Fruit fly (Drosophila melanogaster): ENCODE measurements around the gene CG6865.
A peak's percentile ranks its signal among the peaks of the same experiment; 100 is the strongest.

CG6865 gene

DNA sequence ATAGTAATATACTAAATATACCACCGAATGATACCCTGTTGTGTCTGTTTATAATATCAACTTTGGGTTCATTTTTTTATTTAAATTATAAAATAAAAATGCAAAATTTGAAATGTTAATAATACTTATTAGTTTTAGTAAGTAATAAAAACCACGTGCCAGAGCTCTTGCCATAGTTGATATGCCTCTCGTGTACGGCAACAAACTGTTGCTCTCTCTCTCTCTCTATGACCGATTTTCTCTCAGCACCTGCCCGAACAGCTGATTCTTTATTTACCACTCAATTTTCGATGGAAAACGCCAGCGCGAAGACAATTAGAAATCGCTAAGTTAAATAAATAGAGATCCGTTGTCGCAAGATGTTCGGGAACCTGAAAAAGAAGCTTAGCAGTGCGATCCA is 4.1 kb downstream of the CG6865 start, which contains the start of gene Dysb (continued):
- no peak for TF ChIP-seq chinmo (GFP tag; IDR thresholded peaks at IDR 0.05; ENCODE audit: partially characterized antibody)
- TF ChIP-seq Aef1 (GFP tag; IDR thresholded peaks at IDR 0.05), result peak; percentile 78
- TF ChIP-seq Meics (GFP tag; optimal IDR thresholded peaks at IDR 0.05), result peak; percentile 89
- TF ChIP-seq ara (GFP tag; IDR thresholded peaks at IDR 0.05), result peak; percentile 88
- TF ChIP-seq Antp (GFP tag; optimal IDR thresholded peaks at IDR 0.05), result peak; percentile 48
- TF ChIP-seq CG1792 (GFP tag; optimal IDR thresholded peaks at IDR 0.05), result no peak
- peak; percentile 77 for TF ChIP-seq CG12219 (GFP tag; optimal IDR thresholded peaks at IDR 0.05)
- peak; percentile 85 for TF ChIP-seq Sox100B (GFP tag; optimal IDR thresholded peaks at IDR 0.05)
- peak; percentile 39 for TF ChIP-seq Dip3 (GFP tag; optimal IDR thresholded peaks at IDR 0.05)
- TF ChIP-seq chm (GFP tag; IDR thresholded peaks at IDR 0.05), result peak; percentile 95
- TF ChIP-seq CG7928 (GFP tag; optimal IDR thresholded peaks at IDR 0.05), result peak; percentile 9
- TF ChIP-seq pfk (GFP tag; optimal IDR thresholded peaks at IDR 0.05), result peak; percentile 38
- TF ChIP-seq sc (optimal IDR thresholded peaks at IDR 0.05), result no peak
- TF ChIP-seq sc (GFP tag; optimal IDR thresholded peaks at IDR 0.05), result peak; percentile 66
- TF ChIP-seq pzg (GFP tag; optimal IDR thresholded peaks at IDR 0.05), result no peak
- peak; percentile 77; the same call in 1 of the 3 replicates for TF ChIP-seq ken (GFP tag; IDR thresholded peaks at IDR 0.05)
- TF ChIP-seq grn (GFP tag; optimal IDR thresholded peaks at IDR 0.05), result peak; percentile 4
- peak; percentile 73; the same call in 2 of the 3 replicates for TF ChIP-seq CG6175 (GFP tag; IDR thresholded peaks at IDR 0.05)
- no peak for TF ChIP-seq hkb (optimal IDR thresholded peaks at IDR 0.05)
- peak; percentile 95 for TF ChIP-seq hkb (GFP tag; IDR thresholded peaks at IDR 0.05)
- TF ChIP-seq Doc2 (GFP tag; IDR thresholded peaks at IDR 0.05), result no peak
- TF ChIP-seq sob (GFP tag; IDR thresholded peaks at IDR 0.05), result peak; percentile 91
- TF ChIP-seq hbn (GFP tag; IDR thresholded peaks at IDR 0.05; ENCODE audit: partially characterized antibody), result 0 out of 2 replicates have a peak, but pooled peaks have one; percentile 34
- no peak for TF ChIP-seq HLH4C (GFP tag; IDR thresholded peaks at IDR 0.05; ENCODE audit: partially characterized antibody)
- TF ChIP-seq H15 (GFP tag; IDR thresholded peaks at IDR 0.05), result peak; percentile 90
- TF ChIP-seq Fer2 (tag; optimal IDR thresholded peaks at IDR 0.05), result peak; percentile 72
- TF ChIP-seq CG16779 (GFP tag; IDR thresholded peaks at IDR 0.05), result peak; percentile 92
- peak; percentile 52 for TF ChIP-seq fd64A (GFP tag; optimal IDR thresholded peaks at IDR 0.05)
- no peak for TF ChIP-seq ham (GFP tag; IDR thresholded peaks at IDR 0.05)
- peak; percentile 21 for TF ChIP-seq her (GFP tag; optimal IDR thresholded peaks at IDR 0.05)
- TF ChIP-seq lov (optimal IDR thresholded peaks at IDR 0.05), result no peak
- peak; percentile 83 for TF ChIP-seq lov (GFP tag; IDR thresholded peaks at IDR 0.05)
- TF ChIP-seq kay (GFP tag; optimal IDR thresholded peaks at IDR 0.05), result peak; percentile 19
- TF ChIP-seq CG6254 (GFP tag; optimal IDR thresholded peaks at IDR 0.05), result peak; percentile 83
- peak; percentile 52 for TF ChIP-seq CG8281 (tag; optimal IDR thresholded peaks at IDR 0.05)
- no peak for TF ChIP-seq CG10565 (GFP tag; optimal IDR thresholded peaks at IDR 0.05)
- peak; percentile 71 for TF ChIP-seq CG10654 (GFP tag; optimal IDR thresholded peaks at IDR 0.05)
- no peak for TF ChIP-seq prd (optimal IDR thresholded peaks at IDR 0.05)
- TF ChIP-seq prd (GFP tag; IDR thresholded peaks at IDR 0.05), result peak; percentile 89
- no peak for TF ChIP-seq corto (GFP tag; optimal IDR thresholded peaks at IDR 0.05)
- peak; percentile 84 for TF ChIP-seq CG18619 (GFP tag; optimal IDR thresholded peaks at IDR 0.05)
- TF ChIP-seq ac (GFP tag; optimal IDR thresholded peaks at IDR 0.05), result peak; percentile 47
- no peak; the same call in 2 of the 3 replicates for TF ChIP-seq sr (GFP tag; IDR thresholded peaks at IDR 0.05)
- TF ChIP-seq wor (GFP tag; IDR thresholded peaks at IDR 0.05), result peak; percentile 43; the same call in 1 of the 2 replicates
- peak; percentile 92 for TF ChIP-seq Dbx (GFP tag; IDR thresholded peaks at IDR 0.05)
- peak; percentile 75 for TF ChIP-seq mam (GFP tag; optimal IDR thresholded peaks at IDR 0.05)
- peak; percentile 89 for TF ChIP-seq CG7556 (GFP tag; optimal IDR thresholded peaks at IDR 0.05)
- TF ChIP-seq CG12236 (GFP tag; optimal IDR thresholded peaks at IDR 0.05), result no peak
- TF ChIP-seq oc (tag; optimal IDR thresholded peaks at IDR 0.05), result peak; percentile 88
- peak; percentile 72 for TF ChIP-seq sim (GFP tag; IDR thresholded peaks at IDR 0.05)
- no peak for TF ChIP-seq usp (GFP tag; optimal IDR thresholded peaks at IDR 0.05)
- TF ChIP-seq PHDP (tag; optimal IDR thresholded peaks at IDR 0.05), result peak; percentile 91
- TF ChIP-seq danr (GFP tag; IDR thresholded peaks at IDR 0.05), result peak; percentile 69; the same call in 1 of the 2 replicates
